Fruit fly (Drosophila melanogaster) S2 (cell line): ENCODE results near the gene DIP-beta.

ENCODE experiments used
- CG8478 ChIP-seq: fragments of >200 bp; optimal IDR thresholded peaks from 2 replicates; lab custom pipeline; 2018
- CTCF ChIP-seq, 2 experiments: fragments of >200 bp; optimal IDR thresholded peaks; 2 replicates each; lab custom pipeline; 2018

dm6 chrX:21396860-21397459 lies 60.6 kb downstream of the DIP-beta start, which contains the start of gene lcs:
- TF ChIP-seq CG8478 (lab: Kevin White, UChicago) (no peak), CTCF (optimal IDR thresholded peaks at IDR 0.05; lab: Kevin White, UChicago) (no peak)
